Fruit fly (Drosophila melanogaster): ENCODE data around the gene unc79.
A peak's percentile ranks its signal among the peaks of the same experiment; 100 is the strongest.

Gene unc79

DNA sequence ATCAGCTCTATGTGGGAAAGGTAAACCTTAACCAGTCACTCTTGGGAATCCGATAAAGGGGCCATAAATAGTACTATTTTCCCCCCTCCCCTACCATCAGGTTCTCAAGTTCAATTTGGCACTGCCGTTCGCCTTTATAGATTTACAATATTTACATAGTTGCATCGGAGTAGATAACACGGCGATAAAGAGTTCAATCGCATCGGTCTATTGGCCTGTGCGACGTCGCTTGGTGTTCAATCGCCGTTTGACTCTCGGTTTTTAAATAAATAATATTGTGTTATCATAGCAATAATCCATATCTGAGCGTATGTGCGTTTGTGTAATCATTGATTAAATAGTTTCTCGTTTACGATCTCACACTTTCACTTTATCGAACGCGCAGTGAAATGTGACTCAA lies 4.1 kb upstream of the unc79 start:
- no peak for TF ChIP-seq Blimp-1 (GFP tag; optimal IDR thresholded peaks at IDR 0.05)
- TF ChIP-seq CG9139 (GFP tag; optimal IDR thresholded peaks at IDR 0.05): no peak
- TF ChIP-seq OdsH (GFP tag; optimal IDR thresholded peaks at IDR 0.05): no peak
- no peak for TF ChIP-seq fd85E (GFP tag; optimal IDR thresholded peaks at IDR 0.05)
- no peak for TF ChIP-seq CG8119 (GFP tag; IDR thresholded peaks at IDR 0.05)
- no peak for TF ChIP-seq CG6276 (GFP tag; optimal IDR thresholded peaks at IDR 0.05)
- TF ChIP-seq Sox102F (GFP tag; optimal IDR thresholded peaks at IDR 0.05): no peak
- TF ChIP-seq dac (GFP tag; optimal IDR thresholded peaks at IDR 0.05): no peak
- no peak for TF ChIP-seq CG32006 (GFP tag; optimal IDR thresholded peaks at IDR 0.05)
- no peak for TF ChIP-seq pdm3 (GFP tag; optimal IDR thresholded peaks at IDR 0.05)
- no peak for TF ChIP-seq ss (GFP tag; optimal IDR thresholded peaks at IDR 0.05)
- TF ChIP-seq Eip78C (GFP tag): peak; percentile 13
- peak; percentile 70 for TF ChIP-seq fkh (GFP tag; optimal IDR thresholded peaks at IDR 0.05)
- no peak for TF ChIP-seq eg (GFP tag; IDR thresholded peaks at IDR 0.05)
- no peak for TF ChIP-seq Eip93F (GFP tag; optimal IDR thresholded peaks at IDR 0.05)
- no peak for TF ChIP-seq Ets21C (GFP tag; optimal IDR thresholded peaks at IDR 0.05)
- TF ChIP-seq Eip75B (GFP tag; optimal IDR thresholded peaks at IDR 0.05): no peak

DNA sequence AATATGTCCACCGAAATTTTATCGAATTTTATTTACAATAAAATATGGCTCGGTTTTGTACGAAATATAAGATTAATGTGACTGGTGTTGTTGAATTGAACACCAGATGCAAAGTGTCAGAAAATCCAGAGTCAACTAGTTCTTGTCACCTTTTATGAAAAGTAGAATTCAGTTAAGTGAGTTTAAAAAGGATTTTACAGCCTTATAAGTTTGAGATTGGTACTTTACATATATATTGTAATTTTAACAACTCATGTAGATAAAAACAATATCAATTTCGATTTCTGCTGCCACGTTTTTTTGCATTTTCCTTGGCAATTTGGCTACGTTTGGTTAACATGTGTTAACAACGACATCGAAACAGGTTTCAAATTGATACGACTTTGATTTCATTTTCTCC lies 2.1 kb upstream of the unc79 start, which contains the start of gene CG5217:
Gene CG5217 (minus strand): TSS at position 101 of the 400 bp plus-strand sequence.
- peak; percentile 35 for TF ChIP-seq svp (GFP tag)
- TF ChIP-seq salr (GFP tag; optimal IDR thresholded peaks at IDR 0.05): no peak
- TF ChIP-seq Sox102F (GFP tag; optimal IDR thresholded peaks at IDR 0.05): no peak
- no peak for TF ChIP-seq Smox (GFP tag; optimal IDR thresholded peaks at IDR 0.05)
- TF ChIP-seq esn (GFP tag; optimal IDR thresholded peaks at IDR 0.05): no peak
- no peak for TF ChIP-seq Gug (GFP tag; IDR thresholded peaks at IDR 0.05)

DNA sequence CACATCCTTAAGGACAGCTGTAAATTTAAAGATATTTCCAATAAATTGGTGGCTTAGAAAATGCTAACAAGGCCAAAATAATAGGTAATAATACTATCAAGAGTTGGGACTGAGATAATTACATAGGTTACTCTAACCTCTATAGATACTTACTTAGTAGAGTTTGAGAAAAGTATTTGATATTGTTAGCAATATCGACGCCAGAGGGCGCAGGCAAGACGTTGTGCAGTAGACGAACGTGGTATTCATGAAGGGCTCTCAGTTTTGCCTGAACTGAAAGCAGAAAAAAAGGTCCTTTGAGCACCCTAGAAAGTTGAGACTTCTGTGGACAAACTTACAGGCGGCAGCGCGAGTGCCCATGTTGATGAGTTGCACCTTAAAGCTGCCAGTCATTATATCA lies 531 bp downstream of the unc79 start:
- TF ChIP-seq CG8119 (GFP tag; IDR thresholded peaks at IDR 0.05): no peak
- no peak for TF ChIP-seq CG11902 (GFP tag; optimal IDR thresholded peaks at IDR 0.05)
- TF ChIP-seq CG8319 (GFP tag; optimal IDR thresholded peaks at IDR 0.05): no peak
- no peak for TF ChIP-seq CG6792 (GFP tag; optimal IDR thresholded peaks at IDR 0.05)
- TF ChIP-seq Smox (GFP tag; optimal IDR thresholded peaks at IDR 0.05): no peak
- TF ChIP-seq Sox102F (GFP tag; optimal IDR thresholded peaks at IDR 0.05): no peak
- no peak for TF ChIP-seq Sox15 (GFP tag; optimal IDR thresholded peaks at IDR 0.05)
- no peak for TF ChIP-seq Eip78C (GFP tag)
- TF ChIP-seq CG10669 (GFP tag; optimal IDR thresholded peaks at IDR 0.05): no peak
- TF ChIP-seq Met (GFP tag; optimal IDR thresholded peaks at IDR 0.05): no peak
- no peak for TF ChIP-seq CG7368 (GFP tag; optimal IDR thresholded peaks at IDR 0.05)
- TF ChIP-seq CG6163 (GFP tag; IDR thresholded peaks at IDR 0.05): no peak
- TF ChIP-seq CG6276 (GFP tag; optimal IDR thresholded peaks at IDR 0.05): no peak
- TF ChIP-seq CG10631 (GFP tag; optimal IDR thresholded peaks at IDR 0.05): no peak
- no peak for TF ChIP-seq svp (GFP tag)
- no peak for TF ChIP-seq achi (GFP tag; optimal IDR thresholded peaks at IDR 0.05)
- no peak for TF ChIP-seq spab (GFP tag; optimal IDR thresholded peaks at IDR 0.05)

DNA sequence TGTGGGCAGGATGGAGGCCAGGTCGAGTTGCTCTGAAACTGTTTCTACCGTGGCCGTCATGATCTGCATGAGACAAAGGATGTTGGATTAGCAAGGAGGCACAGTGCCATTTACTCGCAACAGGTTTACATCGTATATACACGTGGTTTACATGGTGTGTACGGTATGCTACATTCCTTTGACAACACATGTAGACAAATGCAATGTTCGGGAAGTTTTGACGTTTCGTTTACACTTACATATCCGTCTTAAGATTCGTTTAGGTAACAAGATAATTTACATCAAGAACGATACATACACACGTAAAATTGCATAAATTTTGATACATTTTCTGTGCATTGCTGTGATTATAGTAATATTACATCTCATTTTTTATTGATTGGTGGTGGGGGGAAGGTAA lies 7.0 kb downstream of the unc79 start:
- TF ChIP-seq CG3919 (GFP tag; optimal IDR thresholded peaks at IDR 0.05) (no peak), CG8632 (GFP tag; optimal IDR thresholded peaks at IDR 0.05) (no peak), CG6792 (GFP tag; optimal IDR thresholded peaks at IDR 0.05) (no peak), CG11762 (GFP tag; optimal IDR thresholded peaks at IDR 0.05; ENCODE audit: insufficient read depth) (no peak), lz (GFP tag; optimal IDR thresholded peaks at IDR 0.05) (no peak), Met (GFP tag; optimal IDR thresholded peaks at IDR 0.05) (no peak), esn (GFP tag; optimal IDR thresholded peaks at IDR 0.05) (no peak), achi (GFP tag; optimal IDR thresholded peaks at IDR 0.05) (no peak)

Data from whole organism, prepupa.